Worm (Caenorhabditis elegans) whole organism, early embryonic: Measurements from ENCODE around the gene mrps-25.

Experiments used
- B0310.2 ChIP-seq: sonication (generic microtip); optimal IDR thresholded peaks from 2 replicates; lab custom pipeline; 2016; ENCODE audit warnings: mild to moderate bottlenecking, missing genetic modification characterization, missing compliant biosample characterization
- F13C5.2 ChIP-seq: sonication (generic microtip); optimal IDR thresholded peaks from 2 replicates; lab custom pipeline; 2017; ENCODE audit warnings: mild to moderate bottlenecking, missing genetic modification characterization, inconsistent platforms, missing compliant biosample characterization
- ama-1 ChIP-seq: fragments of 150-350 bp; optimal IDR thresholded peaks from 2 replicates; lab custom pipeline; 2014
- ceh-13 ChIP-seq: fragments of 200-800 bp; sonication (Bioruptor generic); optimal IDR thresholded peaks from 2 replicates; lab custom pipeline; 2018; ENCODE audit warnings: mild to moderate bottlenecking, missing genetic modification characterization, missing compliant biosample characterization
- ceh-36 ChIP-seq: sonication (generic microtip); optimal IDR thresholded peaks from 2 replicates; lab custom pipeline; 2016; ENCODE audit warnings: missing genetic modification characterization, inconsistent platforms, missing compliant biosample characterization
- ets-7 ChIP-seq: sonication (generic microtip); optimal IDR thresholded peaks from 2 replicates; lab custom pipeline; 2016; ENCODE audit warnings: missing genotype, missing genetic modification characterization, missing compliant biosample characterization
- flt-1 ChIP-seq: fragments of 200-800 bp; sonication (Bioruptor generic); IDR thresholded peaks from 2 replicates; pipeline ENCODE4 v1.3.6; 2022; ENCODE audit warnings: missing genetic modification characterization, missing compliant biosample characterization
- hmbx-1 ChIP-seq: sonication (generic microtip); optimal IDR thresholded peaks from 2 replicates; lab custom pipeline; 2016; ENCODE audit warnings: mild to moderate bottlenecking, missing genetic modification characterization, missing compliant biosample characterization
- hmg-4 ChIP-seq: fragments of 200-800 bp; sonication (Bioruptor generic); optimal IDR thresholded peaks from 2 replicates; lab custom pipeline; 2018; ENCODE audit warnings: mild to moderate bottlenecking, missing genetic modification characterization, missing compliant biosample characterization
- hnd-1 ChIP-seq: sonication (generic microtip); optimal IDR thresholded peaks from 2 replicates; lab custom pipeline; 2016; ENCODE audit warnings: missing genetic modification characterization, missing compliant biosample characterization
- pes-1 ChIP-seq: fragments of 200-800 bp; sonication (Bioruptor generic); IDR thresholded peaks from 2 replicates; pipeline ENCODE4 v1.3.6; 2022; ENCODE audit warnings: missing genetic modification reagents, missing genetic modification characterization, missing compliant biosample characterization
- scrt-1 ChIP-seq: fragments of 200-800 bp; sonication (Bioruptor generic); IDR thresholded peaks from 2 replicates; pipeline ENCODE4 v1.3.6; 2022; ENCODE audit warnings: missing genetic modification characterization, missing compliant biosample characterization
- sea-1 ChIP-seq: fragments of 200-800 bp; sonication (Bioruptor generic); conservative IDR thresholded peaks from 2 replicates; pipeline ENCODE4 v1.3.6; 2022; ENCODE audit warnings: missing genetic modification characterization, missing compliant biosample characterization
- tbx-37 ChIP-seq: fragments of 200-800 bp; sonication (Bioruptor generic); conservative IDR thresholded peaks from 2 replicates; pipeline ENCODE4 v1.3.6; 2022; ENCODE audit warnings: missing genetic modification reagents, missing genetic modification characterization, missing compliant biosample characterization

ce11 chrIV:1075484-1075883 is 18.8 kb downstream of the mrps-25 start:
- no peak for TF ChIP-seq ama-1 (lab: Kevin White, UChicago)
- TF ChIP-seq F13C5.2 (tag; lab: Kevin White, UChicago): no peak
- no peak for TF ChIP-seq B0310.2 (tag; lab: Kevin White, UChicago)
- no peak for TF ChIP-seq hnd-1 (tag; lab: Kevin White, UChicago)
- TF ChIP-seq pes-1 (GFP tag; lab: Robert Waterston, UW): no peak
- no peak for TF ChIP-seq scrt-1 (GFP tag; lab: Robert Waterston, UW)
- TF ChIP-seq hmg-4 (GFP tag; lab: Kevin White, UChicago): no peak
- no peak for TF ChIP-seq hmbx-1 (tag; lab: Kevin White, UChicago)
- TF ChIP-seq ets-7 (tag; lab: Kevin White, UChicago): no peak
- no peak for TF ChIP-seq ceh-36 (tag; lab: Kevin White, UChicago)
- no peak for TF ChIP-seq tbx-37
- TF ChIP-seq sea-1 (GFP tag; lab: Robert Waterston, UW): no peak
- TF ChIP-seq ceh-13 (GFP tag; lab: Kevin White, UChicago): no peak
- no peak for TF ChIP-seq flt-1 (GFP tag; lab: Robert Waterston, UW)
